Fruit fly (Drosophila melanogaster): ENCODE results near the gene TyrRS.

DNA sequence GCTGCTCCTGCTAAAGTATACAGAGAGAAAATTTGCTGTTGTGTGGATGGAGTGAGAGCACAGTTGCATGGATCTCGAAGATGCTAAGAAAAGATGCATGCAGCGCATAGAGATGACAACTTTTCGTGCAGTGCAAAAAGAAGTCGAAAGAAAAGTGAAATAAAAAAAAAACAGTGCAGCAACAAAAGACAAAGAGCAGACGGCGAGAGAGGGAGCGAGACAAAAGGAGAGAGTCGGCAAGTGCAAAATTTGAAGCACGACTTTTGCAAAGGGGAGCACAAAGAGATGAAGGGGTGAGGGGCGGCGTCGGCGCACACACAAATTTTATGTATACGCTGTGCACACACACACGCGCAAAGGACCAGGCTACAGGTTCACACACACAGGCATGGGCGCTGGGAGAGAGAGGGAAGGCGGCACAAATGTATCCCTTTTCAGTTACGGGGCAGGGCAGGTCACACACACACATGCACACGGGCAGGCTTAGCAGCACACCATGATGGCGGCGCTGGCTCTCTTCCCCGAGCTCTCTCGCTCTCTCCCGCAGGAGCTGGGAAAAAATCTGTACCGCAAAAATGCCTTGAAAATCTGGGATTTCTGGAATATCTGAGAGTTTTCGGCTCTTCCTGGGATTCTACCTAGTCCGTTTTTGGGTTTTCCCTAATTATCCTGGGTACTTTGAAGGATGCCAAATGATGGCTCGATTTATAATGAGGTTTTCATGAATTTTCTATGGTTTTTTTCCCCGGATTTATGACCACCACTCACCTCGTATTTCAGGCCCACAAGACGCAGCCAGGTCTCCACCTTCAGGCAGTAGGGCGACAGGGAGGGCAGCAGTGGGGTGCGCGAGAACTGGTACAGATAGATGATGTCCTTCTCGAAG, 8.6 kb downstream of the TyrRS start:
- no peak for TF ChIP-seq CG8478 (optimal IDR thresholded peaks at IDR 0.05)
- no peak for TF ChIP-seq CTCF (optimal IDR thresholded peaks at IDR 0.05)
